Fruit fly (Drosophila melanogaster) whole organism, embryonic: ENCODE measurements around the gene sowi.

ENCODE experiments used
- Blimp-1 ChIP-seq: fragments of 200-800 bp; sonication (Bioruptor generic); optimal IDR thresholded peaks from 3 replicates; lab custom pipeline; 2018; ENCODE audit warnings: missing biosample characterization, missing genetic modification characterization, mild to moderate bottlenecking, moderate library complexity, missing genetic modification reagents
- CG10431 ChIP-seq: fragments of 200-800 bp; sonication (Bioruptor generic); optimal IDR thresholded peaks from 3 replicates; lab custom pipeline; 2018; ENCODE audit warnings: missing biosample characterization, mild to moderate bottlenecking, missing genetic modification characterization
- CG10979 ChIP-seq: fragments of 200-800 bp; sonication (Bioruptor generic); optimal IDR thresholded peaks from 2 replicates; lab custom pipeline; 2018; ENCODE audit warnings: missing biosample characterization, mild to moderate bottlenecking, missing genetic modification characterization, moderate library complexity
- CG11696 ChIP-seq: fragments of 200-800 bp; sonication (Bioruptor generic); IDR thresholded peaks from 2 replicates; pipeline ENCODE4 v1.3.6; 2022; ENCODE audit warnings: missing biosample characterization, missing genetic modification characterization
- CG12219 ChIP-seq: fragments of 200-800 bp; sonication (Bioruptor generic); optimal IDR thresholded peaks from 3 replicates; lab custom pipeline; 2018; ENCODE audit warnings: missing biosample characterization, mild to moderate bottlenecking, missing genetic modification characterization
- CG15073 ChIP-seq: fragments of 200-800 bp; sonication (Bioruptor generic); optimal IDR thresholded peaks from 2 replicates; lab custom pipeline; 2016; ENCODE audit warnings: missing biosample characterization, missing genetic modification characterization
- CG16813 ChIP-seq: fragments of 200-800 bp; sonication (Bioruptor generic); IDR thresholded peaks from 3 replicates; pipeline ENCODE4 v1.3.6; 2022; ENCODE audit warnings: missing biosample characterization, missing genetic modification characterization; ENCODE audit not compliant: partially characterized antibody
- CG17361 ChIP-seq: fragments of 200-800 bp; sonication (Bioruptor generic); IDR thresholded peaks from 3 replicates; pipeline ENCODE4 v1.3.6; 2022; ENCODE audit warnings: missing biosample characterization, missing genetic modification characterization
- CG17912 ChIP-seq: fragments of 200-800 bp; sonication (Bioruptor generic); optimal IDR thresholded peaks from 2 replicates; lab custom pipeline; 2018; ENCODE audit warnings: missing biosample characterization, mild to moderate bottlenecking, missing genetic modification characterization
- CG18262 ChIP-seq: fragments of 200-800 bp; optimal IDR thresholded peaks from 3 replicates; lab custom pipeline; 2019; ENCODE audit warnings: missing biosample characterization, mild to moderate bottlenecking, missing genetic modification characterization, moderate library complexity
- CG2712 ChIP-seq: fragments of 200-800 bp; optimal IDR thresholded peaks from 3 replicates; lab custom pipeline; 2019; ENCODE audit warnings: missing biosample characterization, mild to moderate bottlenecking, missing genetic modification characterization, moderate library complexity
- CG31441 ChIP-seq: fragments of 200-800 bp; sonication (Bioruptor generic); IDR thresholded peaks from 2 replicates; pipeline ENCODE4 v1.3.6; 2022; ENCODE audit warnings: missing biosample characterization, missing genetic modification characterization
- CG3163 ChIP-seq: fragments of 200-800 bp; sonication (Bioruptor generic); optimal IDR thresholded peaks from 3 replicates; lab custom pipeline; 2016; ENCODE audit warnings: missing biosample characterization, missing genetic modification characterization
- CG3281 ChIP-seq: fragments of 200-800 bp; sonication (Bioruptor generic); optimal IDR thresholded peaks from 3 replicates; lab custom pipeline; 2017; ENCODE audit warnings: missing biosample characterization, mild to moderate bottlenecking, missing genetic modification characterization
- CG33557 ChIP-seq: fragments of 200-800 bp; sonication (Bioruptor generic); optimal IDR thresholded peaks from 2 replicates; lab custom pipeline; 2019; ENCODE audit warnings: missing biosample characterization, mild to moderate bottlenecking, missing genetic modification characterization, moderate library complexity
- CG34422 ChIP-seq: fragments of 200-800 bp; sonication (Bioruptor generic); IDR thresholded peaks from 3 replicates; pipeline ENCODE4 v1.3.6; 2022; ENCODE audit warnings: missing biosample characterization, missing genetic modification characterization
- CG4424 ChIP-seq: fragments of 200-800 bp; sonication (Bioruptor generic); optimal IDR thresholded peaks from 3 replicates; lab custom pipeline; 2016; ENCODE audit warnings: missing biosample characterization, missing genetic modification characterization
- CG4820 ChIP-seq: fragments of 200-800 bp; sonication (Bioruptor generic); optimal IDR thresholded peaks from 3 replicates; lab custom pipeline; 2016; ENCODE audit warnings: missing biosample characterization, missing genetic modification characterization
- CG5953 ChIP-seq: fragments of 200-800 bp; sonication (Bioruptor generic); IDR thresholded peaks from 2 replicates; pipeline ENCODE4 v1.3.6; 2022; ENCODE audit warnings: missing biosample characterization, missing genetic modification characterization
- CG6254 ChIP-seq: fragments of 200-800 bp; sonication (Bioruptor generic); optimal IDR thresholded peaks from 3 replicates; lab custom pipeline; 2017; ENCODE audit warnings: mild to moderate bottlenecking, missing biosample characterization, missing genetic modification reagents, missing genetic modification characterization
- CG6689 ChIP-seq: fragments of 200-800 bp; sonication (Bioruptor generic); IDR thresholded peaks from 2 replicates; pipeline ENCODE4 v1.3.6; 2022; ENCODE audit warnings: missing biosample characterization, missing genetic modification characterization
- CG7271 ChIP-seq: fragments of 200-800 bp; sonication (Bioruptor generic); optimal IDR thresholded peaks from 2 replicates; lab custom pipeline; 2018; ENCODE audit warnings: missing biosample characterization, mild to moderate bottlenecking, missing genetic modification characterization, moderate library complexity
- CG7745 ChIP-seq: fragments of 200-800 bp; sonication (Bioruptor generic); optimal IDR thresholded peaks from 2 replicates; lab custom pipeline; 2018; ENCODE audit warnings: missing biosample characterization, mild to moderate bottlenecking, missing genetic modification characterization, moderate library complexity
- CG7963 ChIP-seq: fragments of 200-800 bp; sonication (Bioruptor generic); IDR thresholded peaks from 3 replicates; pipeline ENCODE4 v1.3.6; 2022; ENCODE audit warnings: missing biosample characterization, missing genetic modification characterization; ENCODE audit not compliant: partially characterized antibody
- D ChIP-seq, 2 experiments: fragments of 200-800 bp in 1 of 2; fragments of >200 bp in 1 of 2; sonication (Bioruptor generic) in 1 of 2; optimal IDR thresholded peaks; 2 replicates in 1 of 2; 3 replicates in 1 of 2; lab custom pipeline; 2017; ENCODE audit warnings: mild to moderate bottlenecking in 1 of 2, missing biosample characterization in 1 of 2, missing genetic modification characterization in 1 of 2, missing genetic modification reagents in 1 of 2
- D19A ChIP-seq: fragments of 200-800 bp; optimal IDR thresholded peaks from 3 replicates; lab custom pipeline; 2019; ENCODE audit warnings: missing biosample characterization, mild to moderate bottlenecking, missing genetic modification characterization, moderate library complexity
- Dfd ChIP-seq, 2 experiments: fragments of >200 bp; optimal IDR thresholded peaks; 2 replicates each; lab custom pipeline; 2017; ENCODE audit warnings: missing biosample characterization in 2 of 2, missing genetic modification characterization in 2 of 2
- Fer2 ChIP-seq: fragments of 200-800 bp; sonication (Bioruptor generic); optimal IDR thresholded peaks from 2 replicates; lab custom pipeline; 2018; ENCODE audit warnings: missing biosample characterization, mild to moderate bottlenecking, missing genetic modification characterization, moderate library complexity
- Hr78 ChIP-seq, 2 experiments: fragments of 200-800 bp in 1 of 2; fragments of >200 bp in 1 of 2; sonication (Bioruptor generic) in 1 of 2; optimal IDR thresholded peaks; 2 replicates each; lab custom pipeline; 2017 to 2019; ENCODE audit warnings: missing biosample characterization in 2 of 2, missing genetic modification characterization in 2 of 2, mild to moderate bottlenecking in 1 of 2, moderate library complexity in 1 of 2
- MTF-1 ChIP-seq: fragments of 200-800 bp; sonication (Bioruptor generic); optimal IDR thresholded peaks from 2 replicates; lab custom pipeline; 2018; ENCODE audit warnings: missing biosample characterization, mild to moderate bottlenecking, missing genetic modification characterization, borderline replicate concordance
- Ptx1 ChIP-seq: fragments of 200-800 bp; sonication (Bioruptor generic); IDR thresholded peaks from 2 replicates; pipeline ENCODE4 v1.3.6; 2022; ENCODE audit warnings: missing biosample characterization, missing genetic modification characterization
- Spps ChIP-seq: fragments of 200-800 bp; sonication (Bioruptor generic); optimal IDR thresholded peaks from 2 replicates; lab custom pipeline; 2018; ENCODE audit warnings: missing biosample characterization, mild to moderate bottlenecking, missing genetic modification characterization
- TFAM ChIP-seq: fragments of 200-800 bp; sonication (Bioruptor generic); optimal IDR thresholded peaks from 2 replicates; lab custom pipeline; 2017; ENCODE audit warnings: missing biosample characterization, missing genetic modification characterization, inconsistent platforms
- Trl ChIP-seq, 3 experiments: fragments of >200 bp in 2 of 3; fragments of 200-800 bp in 1 of 3; sonication (Bioruptor generic) in 1 of 3; optimal IDR thresholded peaks; 2 replicates in 1 of 3; 3 replicates in 2 of 3; lab custom pipeline; 2016 to 2017; ENCODE audit warnings: missing biosample characterization in 1 of 3, missing genetic modification characterization in 1 of 3
- Xrp1 ChIP-seq: fragments of 200-800 bp; sonication (Bioruptor generic); IDR thresholded peaks from 2 replicates; pipeline ENCODE4 v1.3.6; 2022; ENCODE audit warnings: missing biosample characterization, missing genetic modification characterization
- bsh ChIP-seq, 2 experiments: fragments of 200-800 bp; sonication (Bioruptor generic); optimal IDR thresholded peaks; 2 replicates each; lab custom pipeline; 2017 to 2018; ENCODE audit warnings: mild to moderate bottlenecking in 2 of 2, missing biosample characterization in 2 of 2, missing genetic modification characterization in 2 of 2, moderate library complexity in 1 of 2
- chm ChIP-seq: fragments of 200-800 bp; sonication (Bioruptor generic); IDR thresholded peaks from 2 replicates; pipeline ENCODE4 v1.3.6; 2022; ENCODE audit warnings: missing biosample characterization, missing genetic modification characterization
- crol ChIP-seq: fragments of 200-800 bp; sonication (Bioruptor generic); IDR thresholded peaks from 2 replicates; pipeline ENCODE4 v1.3.6; 2022; ENCODE audit warnings: missing biosample characterization, missing genetic modification characterization
- crp ChIP-seq, 2 experiments: fragments of 200-800 bp; sonication (Bioruptor generic); optimal IDR thresholded peaks; 2 replicates in 1 of 2; 3 replicates in 1 of 2; lab custom pipeline; 2017; ENCODE audit warnings: missing biosample characterization in 2 of 2, missing genetic modification characterization in 2 of 2, mild to moderate bottlenecking in 1 of 2, moderate library complexity in 1 of 2
- disco-r ChIP-seq: fragments of 200-800 bp; sonication (Bioruptor generic); optimal IDR thresholded peaks from 2 replicates; lab custom pipeline; 2016; ENCODE audit warnings: missing biosample characterization, missing genetic modification characterization
- gcm ChIP-seq: fragments of 200-800 bp; sonication (Bioruptor generic); optimal IDR thresholded peaks from 2 replicates; lab custom pipeline; 2019; ENCODE audit warnings: missing biosample characterization, mild to moderate bottlenecking, missing genetic modification characterization, moderate library complexity
- pfk ChIP-seq: fragments of 200-800 bp; sonication (Bioruptor generic); optimal IDR thresholded peaks from 2 replicates; lab custom pipeline; 2018; ENCODE audit warnings: missing biosample characterization, mild to moderate bottlenecking, missing genetic modification characterization, moderate library complexity
- sens ChIP-seq: fragments of 200-800 bp; sonication (Bioruptor generic); peaks from one replicate; lab custom pipeline; 2016; ENCODE audit warnings: missing biosample characterization, missing genetic modification characterization
- tin ChIP-seq: fragments of 200-800 bp; sonication (Bioruptor generic); optimal IDR thresholded peaks from 3 replicates; lab custom pipeline; 2016; ENCODE audit warnings: missing biosample characterization, missing genetic modification characterization
- trem ChIP-seq: fragments of 200-800 bp; optimal IDR thresholded peaks from 3 replicates; lab custom pipeline; 2019; ENCODE audit warnings: missing biosample characterization, mild to moderate bottlenecking, missing genetic modification characterization, moderate library complexity
- ttk ChIP-seq: fragments of 200-800 bp; sonication (Bioruptor generic); IDR thresholded peaks from 2 replicates; pipeline ENCODE4 v2.1.2; 2022; ENCODE audit warnings: missing biosample characterization, missing genetic modification characterization
- unpg ChIP-seq: fragments of 200-800 bp; sonication (Bioruptor generic); optimal IDR thresholded peaks from 3 replicates; lab custom pipeline; 2018; ENCODE audit warnings: missing biosample characterization, mild to moderate bottlenecking, missing genetic modification characterization, moderate library complexity
- zfh1 ChIP-seq: fragments of 200-800 bp; sonication (Bioruptor generic); IDR thresholded peaks from 3 replicates; pipeline ENCODE4 v1.3.6; 2022; ENCODE audit warnings: missing biosample characterization, missing genetic modification characterization

The sowi gene

dm6 chr3R:6627800-6628199 is at the start of gene sowi:
Gene sowi, minus strand, starts transcription at chr3R:6627900.
- TF ChIP-seq MTF-1 (no peak), unpg (GFP tag; lab: Kevin White, UChicago) (no peak), CG6254 (no peak), Ptx1 (GFP tag; lab: Robert Waterston, UW) (no peak), CG15073 (GFP tag; lab: Kevin White, UChicago) (no peak), Fer2 (tag; lab: Kevin White, UChicago) (no peak), CG7745 (tag; lab: Kevin White, UChicago) (no peak), pfk (GFP tag; lab: Kevin White, UChicago) (no peak), CG7271 (tag; lab: Kevin White, UChicago) (no peak), CG34422 (no peak), CG11696 (GFP tag; lab: Robert Waterston, UW) (no peak), CG3163 (GFP tag; lab: Kevin White, UChicago) (no peak), Trl (optimal IDR thresholded peaks at IDR 0.05; lab: Kevin White, UChicago) (no peak), Trl (GFP tag; optimal IDR thresholded peaks at IDR 0.05; lab: Kevin White, UChicago) (no peak), crp (GFP tag; optimal IDR thresholded peaks at IDR 0.05; lab: Kevin White, UChicago) (no peak), Dfd (GFP tag; optimal IDR thresholded peaks at IDR 0.05; lab: Kevin White, UChicago) (no peak), ttk (GFP tag; lab: Robert Waterston, UW) (no peak), CG7963 (GFP tag; lab: Robert Waterston, UW) (no peak), chm (no peak)

DNA sequence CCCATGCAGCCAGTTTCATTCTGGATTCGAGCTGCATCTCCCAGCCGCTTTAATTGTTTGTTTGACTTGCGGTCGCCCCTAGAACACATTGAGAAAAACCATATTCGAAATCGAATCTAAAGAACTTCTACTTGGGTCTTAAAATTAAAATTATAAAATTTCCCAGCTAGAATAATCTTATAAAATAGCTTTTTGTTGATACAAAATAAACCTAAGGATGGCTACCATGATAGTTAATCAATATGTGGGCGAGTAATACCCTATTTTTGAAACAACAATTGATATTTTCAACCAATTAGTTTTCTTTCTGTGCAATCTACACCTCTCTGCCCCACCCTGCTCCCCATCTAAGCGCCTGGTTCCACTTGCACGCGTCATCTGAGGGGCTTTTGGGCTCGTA is 46.8 kb upstream of the sowi start:
- TF ChIP-seq CG34422 (0 out of 3 replicates have a peak, but pooled peaks have one; percentile 31), gcm (GFP tag; lab: Kevin White, UChicago) (peak; percentile 0), Blimp-1 (GFP tag; lab: Kevin White, UChicago) (peak; percentile 62), Spps (tag; lab: Kevin White, UChicago) (peak; percentile 54), trem (tag; lab: Kevin White, UChicago) (peak; percentile 23), CG10431 (GFP tag; lab: Kevin White, UChicago) (no peak), sens (peak; percentile 79), CG3281 (GFP tag; lab: Kevin White, UChicago) (no peak), CG18262 (tag; lab: Kevin White, UChicago) (peak; percentile 65), D (optimal IDR thresholded peaks at IDR 0.05; lab: Kevin White, UChicago) (no peak), D (GFP tag; optimal IDR thresholded peaks at IDR 0.05; lab: Kevin White, UChicago) (peak; percentile 30), CG16813 (GFP tag; lab: Robert Waterston, UW) (no peak), Hr78 (GFP tag; optimal IDR thresholded peaks at IDR 0.05; lab: Kevin White, UChicago) (peak in 1 of 2 experiments; percentile 12), disco-r (GFP tag; lab: Kevin White, UChicago) (no peak), CG12219 (no peak), CG5953 (GFP tag; lab: Robert Waterston, UW) (no peak), CG10979 (tag; lab: Kevin White, UChicago) (peak; percentile 69), CG6689 (GFP tag; lab: Robert Waterston, UW) (peak; percentile 36; the same call in 1 of the 2 replicates), tin (peak; percentile 4), CG4820 (GFP tag; lab: Kevin White, UChicago) (peak; percentile 31), TFAM (GFP tag; lab: Kevin White, UChicago) (no peak), D19A (peak; percentile 53), CG33557 (peak; percentile 1), CG17361 (GFP tag; lab: Robert Waterston, UW) (peak; percentile 50; the same call in 1 of the 3 replicates), CG2712 (peak; percentile 67), CG17912 (GFP tag; lab: Kevin White, UChicago) (no peak), zfh1 (GFP tag; lab: Robert Waterston, UW) (0 out of 3 replicates have a peak, but pooled peaks have one; percentile 12), CG4424 (GFP tag; lab: Kevin White, UChicago) (peak; percentile 25), CG31441 (GFP tag; lab: Robert Waterston, UW) (peak; percentile 31; the same call in 1 of the 2 replicates), bsh (GFP tag; optimal IDR thresholded peaks at IDR 0.05; lab: Kevin White, UChicago) (peak in 1 of 2 experiments; percentile 72), Xrp1 (GFP tag; lab: Robert Waterston, UW) (peak; percentile 65), crol (0 out of 2 replicates have a peak, but pooled peaks have one; percentile 31)
